Fruit fly (Drosophila melanogaster) whole organism, embryonic: ENCODE results near the gene CG13605.

Experiments used
- C15 ChIP-seq: fragments of 200-800 bp; sonication (Bioruptor generic); IDR thresholded peaks from 3 replicates; pipeline ENCODE4 v1.3.6; 2022; ENCODE audit warnings: missing biosample characterization, missing genetic modification characterization
- CG10274 ChIP-seq: fragments of 200-800 bp; sonication (Bioruptor generic); optimal IDR thresholded peaks from 3 replicates; lab custom pipeline; 2017; ENCODE audit warnings: missing biosample characterization, mild to moderate bottlenecking, missing genetic modification characterization
- CG10431 ChIP-seq: fragments of 200-800 bp; sonication (Bioruptor generic); optimal IDR thresholded peaks from 3 replicates; lab custom pipeline; 2018; ENCODE audit warnings: missing biosample characterization, mild to moderate bottlenecking, missing genetic modification characterization
- CG10979 ChIP-seq: fragments of 200-800 bp; sonication (Bioruptor generic); optimal IDR thresholded peaks from 2 replicates; lab custom pipeline; 2018; ENCODE audit warnings: missing biosample characterization, mild to moderate bottlenecking, missing genetic modification characterization, moderate library complexity
- CG11504 ChIP-seq: fragments of 200-800 bp; sonication (Bioruptor generic); optimal IDR thresholded peaks from 3 replicates; lab custom pipeline; 2019; ENCODE audit warnings: missing biosample characterization, mild to moderate bottlenecking, missing genetic modification characterization, moderate library complexity
- CG12219 ChIP-seq: fragments of 200-800 bp; sonication (Bioruptor generic); optimal IDR thresholded peaks from 3 replicates; lab custom pipeline; 2018; ENCODE audit warnings: missing biosample characterization, mild to moderate bottlenecking, missing genetic modification characterization
- CG16815 ChIP-seq: fragments of 200-800 bp; sonication (Bioruptor generic); optimal IDR thresholded peaks from 3 replicates; lab custom pipeline; 2017; ENCODE audit warnings: missing biosample characterization, mild to moderate bottlenecking, missing genetic modification characterization
- CG17361 ChIP-seq: fragments of 200-800 bp; sonication (Bioruptor generic); IDR thresholded peaks from 3 replicates; pipeline ENCODE4 v1.3.6; 2022; ENCODE audit warnings: missing biosample characterization, missing genetic modification characterization
- CG17912 ChIP-seq: fragments of 200-800 bp; sonication (Bioruptor generic); optimal IDR thresholded peaks from 2 replicates; lab custom pipeline; 2018; ENCODE audit warnings: missing biosample characterization, mild to moderate bottlenecking, missing genetic modification characterization
- CG18262 ChIP-seq: fragments of 200-800 bp; optimal IDR thresholded peaks from 3 replicates; lab custom pipeline; 2019; ENCODE audit warnings: missing biosample characterization, mild to moderate bottlenecking, missing genetic modification characterization, moderate library complexity
- CG1832 ChIP-seq: fragments of 200-800 bp; sonication (Bioruptor generic); optimal IDR thresholded peaks from 2 replicates; lab custom pipeline; 2017; ENCODE audit warnings: missing biosample characterization, mild to moderate bottlenecking, missing genetic modification characterization, inconsistent platforms
- CG2202 ChIP-seq: fragments of 200-800 bp; sonication (Bioruptor generic); optimal IDR thresholded peaks from 2 replicates; lab custom pipeline; 2018; ENCODE audit warnings: missing biosample characterization, mild to moderate bottlenecking, missing genetic modification characterization
- CG30403 ChIP-seq: fragments of 200-800 bp; sonication (Bioruptor generic); optimal IDR thresholded peaks from 3 replicates; lab custom pipeline; 2016; ENCODE audit warnings: missing biosample characterization, missing genetic modification characterization
- CG30431 ChIP-seq: fragments of 200-800 bp; sonication (Bioruptor generic); optimal IDR thresholded peaks from 2 replicates; lab custom pipeline; 2017; ENCODE audit warnings: missing biosample characterization, missing genetic modification characterization
- CG3065 ChIP-seq: fragments of 200-800 bp; sonication (Bioruptor generic); optimal IDR thresholded peaks from 2 replicates; lab custom pipeline; 2016; ENCODE audit warnings: missing biosample characterization, missing genetic modification characterization
- CG31388 ChIP-seq: fragments of 200-800 bp; sonication (Bioruptor generic); optimal IDR thresholded peaks from 2 replicates; lab custom pipeline; 2016; ENCODE audit warnings: missing biosample characterization, missing genetic modification characterization
- CG4282 ChIP-seq: fragments of 200-800 bp; sonication (Bioruptor generic); optimal IDR thresholded peaks from 2 replicates; lab custom pipeline; 2016; ENCODE audit warnings: missing biosample characterization, missing genetic modification characterization
- CG4424 ChIP-seq: fragments of 200-800 bp; sonication (Bioruptor generic); optimal IDR thresholded peaks from 3 replicates; lab custom pipeline; 2016; ENCODE audit warnings: missing biosample characterization, missing genetic modification characterization
- CG7357 ChIP-seq: fragments of 200-800 bp; sonication (Bioruptor generic); IDR thresholded peaks from 3 replicates; pipeline ENCODE4 v1.3.6; 2022; ENCODE audit warnings: missing biosample characterization, missing genetic modification characterization
- CG9215 ChIP-seq: fragments of 200-800 bp; sonication (Bioruptor generic); IDR thresholded peaks from 2 replicates; pipeline ENCODE4 v1.3.6; 2022; ENCODE audit warnings: missing biosample characterization, missing genetic modification characterization
- CG9437 ChIP-seq: fragments of 200-800 bp; sonication (Bioruptor generic); optimal IDR thresholded peaks from 2 replicates; lab custom pipeline; 2018; ENCODE audit warnings: missing biosample characterization, mild to moderate bottlenecking, missing genetic modification characterization
- CTCF ChIP-seq: fragments of 200-800 bp; sonication (Bioruptor generic); optimal IDR thresholded peaks from 2 replicates; lab custom pipeline; 2017; ENCODE audit warnings: missing biosample characterization, mild to moderate bottlenecking, missing genetic modification characterization, moderate library complexity
- Camta ChIP-seq: fragments of 200-800 bp; sonication (Bioruptor generic); optimal IDR thresholded peaks from 2 replicates; lab custom pipeline; 2016; ENCODE audit warnings: missing biosample characterization, missing genetic modification characterization
- Deaf1 ChIP-seq: fragments of 200-800 bp; optimal IDR thresholded peaks from 3 replicates; lab custom pipeline; 2019; ENCODE audit warnings: missing biosample characterization, mild to moderate bottlenecking, missing genetic modification characterization, moderate library complexity
- Doc3 ChIP-seq: fragments of 200-800 bp; sonication (Bioruptor generic); IDR thresholded peaks from 3 replicates; pipeline ENCODE4 v1.3.6; 2022; ENCODE audit warnings: missing biosample characterization, missing genetic modification characterization; ENCODE audit not compliant: partially characterized antibody
- Dref ChIP-seq: fragments of 200-800 bp; sonication (Bioruptor generic); IDR thresholded peaks from 2 replicates; pipeline ENCODE4 v1.3.6; 2022; ENCODE audit warnings: missing biosample characterization, missing genetic modification characterization
- Lim3 ChIP-seq: fragments of 200-800 bp; sonication (Bioruptor generic); IDR thresholded peaks from 2 replicates; pipeline ENCODE4 v1.3.6; 2022; ENCODE audit warnings: missing biosample characterization, missing genetic modification characterization
- Mrtf ChIP-seq: fragments of 200-800 bp; sonication (Bioruptor generic); IDR thresholded peaks from 3 replicates; pipeline ENCODE4 v1.3.6; 2022; ENCODE audit warnings: missing biosample characterization, missing genetic modification characterization
- Nf-YA ChIP-seq: fragments of 200-800 bp; sonication (Bioruptor generic); IDR thresholded peaks from 2 replicates; pipeline ENCODE4 v1.3.6; 2022; ENCODE audit warnings: missing biosample characterization, missing genetic modification characterization
- Nf-YC ChIP-seq: fragments of 200-800 bp; optimal IDR thresholded peaks from 3 replicates; lab custom pipeline; 2019; ENCODE audit warnings: missing biosample characterization, mild to moderate bottlenecking, missing genetic modification characterization, moderate library complexity
- PHDP ChIP-seq: fragments of 200-800 bp; sonication (Bioruptor generic); optimal IDR thresholded peaks from 3 replicates; lab custom pipeline; 2018; ENCODE audit warnings: missing biosample characterization, mild to moderate bottlenecking, missing genetic modification characterization, moderate library complexity
- Ptx1 ChIP-seq: fragments of 200-800 bp; sonication (Bioruptor generic); IDR thresholded peaks from 2 replicates; pipeline ENCODE4 v1.3.6; 2022; ENCODE audit warnings: missing biosample characterization, missing genetic modification characterization
- ase ChIP-seq: fragments of 200-800 bp; sonication (Bioruptor generic); IDR thresholded peaks from 3 replicates; pipeline ENCODE4 v1.3.6; 2022; ENCODE audit warnings: missing biosample characterization, missing genetic modification characterization
- ato ChIP-seq: fragments of 200-800 bp; sonication (Bioruptor generic); IDR thresholded peaks from 2 replicates; pipeline ENCODE4 v1.3.6; 2022; ENCODE audit warnings: missing biosample characterization, missing genetic modification characterization; ENCODE audit not compliant: partially characterized antibody
- bsh ChIP-seq, 2 experiments: fragments of 200-800 bp; sonication (Bioruptor generic); optimal IDR thresholded peaks; 2 replicates each; lab custom pipeline; 2017 to 2018; ENCODE audit warnings: mild to moderate bottlenecking in 2 of 2, missing biosample characterization in 2 of 2, missing genetic modification characterization in 2 of 2, moderate library complexity in 1 of 2
- dmrt99B ChIP-seq: fragments of 200-800 bp; sonication (Bioruptor generic); optimal IDR thresholded peaks from 2 replicates; lab custom pipeline; 2018; ENCODE audit warnings: missing biosample characterization, mild to moderate bottlenecking, missing genetic modification characterization, moderate library complexity
- esg ChIP-seq: fragments of 200-800 bp; sonication (Bioruptor generic); conservative IDR thresholded peaks from 2 replicates; pipeline ENCODE4 v1.3.6; 2022; ENCODE audit warnings: missing biosample characterization, missing genetic modification characterization
- fd96Cb ChIP-seq: fragments of 200-800 bp; sonication (Bioruptor generic); optimal IDR thresholded peaks from 2 replicates; lab custom pipeline; 2018; ENCODE audit warnings: missing biosample characterization, mild to moderate bottlenecking, missing genetic modification characterization, moderate library complexity
- jumu ChIP-seq: fragments of 200-800 bp; sonication (Bioruptor generic); optimal IDR thresholded peaks from 3 replicates; lab custom pipeline; 2016; ENCODE audit warnings: missing biosample characterization, missing genetic modification characterization
- kah ChIP-seq: fragments of 200-800 bp; sonication (Bioruptor generic); optimal IDR thresholded peaks from 2 replicates; lab custom pipeline; 2018; ENCODE audit warnings: missing biosample characterization, mild to moderate bottlenecking, missing genetic modification characterization
- ken ChIP-seq: fragments of 200-800 bp; sonication (Bioruptor generic); IDR thresholded peaks from 3 replicates; pipeline ENCODE4 v1.3.6; 2022; ENCODE audit warnings: missing biosample characterization, missing genetic modification characterization
- lbe ChIP-seq: fragments of 200-800 bp; sonication (Bioruptor generic); optimal IDR thresholded peaks from 2 replicates; lab custom pipeline; 2016; ENCODE audit warnings: missing biosample characterization, mild to moderate bottlenecking, missing genetic modification characterization
- lilli ChIP-seq: fragments of 200-800 bp; sonication (Bioruptor generic); optimal IDR thresholded peaks from 3 replicates; lab custom pipeline; 2016; ENCODE audit warnings: missing biosample characterization, missing genetic modification characterization
- mld ChIP-seq: fragments of 200-800 bp; sonication (Bioruptor generic); IDR thresholded peaks from 3 replicates; pipeline ENCODE4 v1.3.6; 2022; ENCODE audit warnings: missing biosample characterization, missing genetic modification characterization; ENCODE audit not compliant: partially characterized antibody
- repo ChIP-seq: fragments of 200-800 bp; sonication (Bioruptor generic); optimal IDR thresholded peaks from 2 replicates; lab custom pipeline; 2016; ENCODE audit warnings: missing biosample characterization, missing genetic modification characterization
- ro ChIP-seq: fragments of 200-800 bp; sonication (Bioruptor generic); IDR thresholded peaks from 2 replicates; pipeline ENCODE4 v1.3.6; 2022; ENCODE audit warnings: missing biosample characterization, missing genetic modification characterization
- run ChIP-seq: fragments of 200-800 bp; sonication (Bioruptor generic); optimal IDR thresholded peaks from 3 replicates; lab custom pipeline; 2018; ENCODE audit warnings: missing biosample characterization, mild to moderate bottlenecking, missing genetic modification characterization
- sisA ChIP-seq: fragments of 200-800 bp; sonication (Bioruptor generic); IDR thresholded peaks from 2 replicates; pipeline ENCODE4 v1.3.6; 2022; ENCODE audit warnings: missing biosample characterization, missing genetic modification characterization
- sob ChIP-seq: fragments of 200-800 bp; sonication (Bioruptor generic); IDR thresholded peaks from 2 replicates; pipeline ENCODE4 v1.3.6; 2022; ENCODE audit warnings: missing biosample characterization, missing genetic modification characterization
- tup ChIP-seq: fragments of 200-800 bp; sonication (Bioruptor generic); optimal IDR thresholded peaks from 2 replicates; lab custom pipeline; 2016; ENCODE audit warnings: missing biosample characterization, mild to moderate bottlenecking, missing genetic modification characterization, moderate library complexity

CG13605 gene

DNA sequence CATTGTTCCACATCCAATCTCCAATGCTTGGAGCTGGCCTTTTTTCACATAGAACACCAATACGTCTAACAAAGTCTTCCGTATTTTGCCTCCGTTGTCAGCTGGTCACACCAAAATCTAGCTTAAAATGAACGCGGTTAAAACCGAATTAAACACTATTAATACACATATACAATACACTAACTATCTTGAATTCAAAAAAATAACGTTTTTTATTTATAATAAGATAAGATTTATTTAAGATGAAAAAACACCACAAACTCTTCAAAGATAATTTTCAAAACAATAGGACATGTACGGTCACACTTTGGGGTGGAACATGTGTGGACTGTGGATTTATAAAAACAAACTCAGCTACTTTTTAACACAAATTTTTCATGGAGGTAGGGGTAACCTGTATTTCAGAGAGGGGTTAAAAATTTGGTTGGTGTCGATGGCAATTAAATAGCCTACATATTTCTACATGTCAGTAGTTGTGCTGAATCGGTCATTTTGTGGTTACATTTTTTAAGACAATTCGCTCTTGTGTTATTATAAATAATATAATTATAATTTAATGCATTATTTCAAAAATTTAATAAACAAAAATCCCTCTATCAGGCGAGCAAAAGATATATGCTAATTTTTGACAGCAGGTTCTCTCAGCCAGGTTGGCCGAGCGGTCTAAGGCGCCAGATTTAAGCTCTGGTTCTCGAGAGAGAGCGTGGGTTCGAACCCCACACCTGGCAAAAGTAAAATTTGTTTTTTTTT is at the start of gene CG13605 (continued):
- TF ChIP-seq CG7357 (GFP tag; lab: Robert Waterston, UW), result no peak
- TF ChIP-seq mld (GFP tag; lab: Robert Waterston, UW), result no peak
- peak; percentile 78 for TF ChIP-seq dmrt99B
- TF ChIP-seq jumu (GFP tag; lab: Kevin White, UChicago), result peak; percentile 24
- TF ChIP-seq CG10431 (GFP tag; lab: Kevin White, UChicago), result peak; percentile 46
- TF ChIP-seq kah (GFP tag; lab: Kevin White, UChicago), result peak; percentile 38
- TF ChIP-seq ken, result peak; percentile 41; the same call in 1 of the 3 replicates
- peak; percentile 75 for TF ChIP-seq CG18262 (tag; lab: Kevin White, UChicago)
- TF ChIP-seq CG31388 (GFP tag; lab: Kevin White, UChicago), result no peak
- peak; percentile 23 for TF ChIP-seq CG16815 (GFP tag; lab: Kevin White, UChicago)
- TF ChIP-seq Nf-YA (GFP tag; lab: Robert Waterston, UW), result 0 out of 2 replicates have a peak, but pooled peaks have one; percentile 21
- peak; percentile 44 for TF ChIP-seq CG2202 (tag; lab: Kevin White, UChicago)
- TF ChIP-seq Ptx1 (GFP tag; lab: Robert Waterston, UW), result peak; percentile 74
- TF ChIP-seq Dref, result no peak
- TF ChIP-seq CG10274, result peak; percentile 51
- TF ChIP-seq fd96Cb (tag; lab: Kevin White, UChicago), result peak; percentile 70
- TF ChIP-seq Deaf1 (tag; lab: Kevin White, UChicago), result peak; percentile 47
- no peak for TF ChIP-seq tup (GFP tag; lab: Kevin White, UChicago)
- peak; percentile 63 for TF ChIP-seq CTCF (GFP tag; lab: Kevin White, UChicago)
- TF ChIP-seq CG12219 (GFP tag; lab: Kevin White, UChicago), result peak; percentile 75
- peak; percentile 24; the same call in 1 of the 2 replicates for TF ChIP-seq CG9215 (GFP tag; lab: Robert Waterston, UW)
- TF ChIP-seq Lim3, result no peak
- TF ChIP-seq Camta (GFP tag; lab: Kevin White, UChicago), result no peak
- no peak for TF ChIP-seq CG1832 (GFP tag; lab: Kevin White, UChicago)
- TF ChIP-seq CG11504 (tag; lab: Kevin White, UChicago), result peak; percentile 81
- TF ChIP-seq ro (GFP tag; lab: Robert Waterston, UW), result no peak
- TF ChIP-seq Doc3, result no peak
- TF ChIP-seq sisA, result peak; percentile 54; the same call in 1 of the 2 replicates
- no peak for TF ChIP-seq ato (GFP tag; lab: Robert Waterston, UW)
- TF ChIP-seq CG17361 (GFP tag; lab: Robert Waterston, UW), result peak; percentile 66; the same call in 1 of the 3 replicates
- TF ChIP-seq CG3065 (GFP tag; lab: Kevin White, UChicago), result peak; percentile 3
- TF ChIP-seq CG9437 (GFP tag; lab: Kevin White, UChicago), result peak; percentile 23
- peak; percentile 44; the same call in 1 of the 3 replicates for TF ChIP-seq C15 (GFP tag; lab: Robert Waterston, UW)
- TF ChIP-seq CG4424 (GFP tag; lab: Kevin White, UChicago), result peak; percentile 64
- TF ChIP-seq repo (GFP tag; lab: Kevin White, UChicago), result peak; percentile 36
- peak; percentile 30 for TF ChIP-seq CG30431 (GFP tag; lab: Kevin White, UChicago)
- peak; percentile 69 for TF ChIP-seq CG10979 (tag; lab: Kevin White, UChicago)
- TF ChIP-seq esg (GFP tag; lab: Robert Waterston, UW), result no peak
- TF ChIP-seq run (tag; lab: Kevin White, UChicago), result peak; percentile 66
- TF ChIP-seq bsh (GFP tag; optimal IDR thresholded peaks at IDR 0.05; lab: Kevin White, UChicago), result peak; percentile 25 to 72
- no peak for TF ChIP-seq CG17912 (GFP tag; lab: Kevin White, UChicago)
- peak; percentile 72 for TF ChIP-seq CG30403
- TF ChIP-seq lbe (GFP tag; lab: Kevin White, UChicago), result peak; percentile 64
- peak; percentile 16 for TF ChIP-seq CG4282 (GFP tag; lab: Kevin White, UChicago)
- peak; percentile 57; the same call in 2 of the 3 replicates for TF ChIP-seq ase (GFP tag; lab: Robert Waterston, UW)
- TF ChIP-seq lilli (GFP tag; lab: Kevin White, UChicago), result peak; percentile 82
- peak; percentile 55 for TF ChIP-seq Nf-YC (tag; lab: Kevin White, UChicago)
- peak; percentile 61; the same call in 2 of the 3 replicates for TF ChIP-seq Mrtf (GFP tag; lab: Robert Waterston, UW)
- TF ChIP-seq sob (GFP tag; lab: Robert Waterston, UW), result peak; percentile 78
- peak; percentile 85 for TF ChIP-seq PHDP (tag; lab: Kevin White, UChicago)
